Worm (Caenorhabditis elegans): ENCODE data around the gene his-60.
A peak's percentile ranks its signal among the peaks of the same experiment; 100 is the strongest.

DNA sequence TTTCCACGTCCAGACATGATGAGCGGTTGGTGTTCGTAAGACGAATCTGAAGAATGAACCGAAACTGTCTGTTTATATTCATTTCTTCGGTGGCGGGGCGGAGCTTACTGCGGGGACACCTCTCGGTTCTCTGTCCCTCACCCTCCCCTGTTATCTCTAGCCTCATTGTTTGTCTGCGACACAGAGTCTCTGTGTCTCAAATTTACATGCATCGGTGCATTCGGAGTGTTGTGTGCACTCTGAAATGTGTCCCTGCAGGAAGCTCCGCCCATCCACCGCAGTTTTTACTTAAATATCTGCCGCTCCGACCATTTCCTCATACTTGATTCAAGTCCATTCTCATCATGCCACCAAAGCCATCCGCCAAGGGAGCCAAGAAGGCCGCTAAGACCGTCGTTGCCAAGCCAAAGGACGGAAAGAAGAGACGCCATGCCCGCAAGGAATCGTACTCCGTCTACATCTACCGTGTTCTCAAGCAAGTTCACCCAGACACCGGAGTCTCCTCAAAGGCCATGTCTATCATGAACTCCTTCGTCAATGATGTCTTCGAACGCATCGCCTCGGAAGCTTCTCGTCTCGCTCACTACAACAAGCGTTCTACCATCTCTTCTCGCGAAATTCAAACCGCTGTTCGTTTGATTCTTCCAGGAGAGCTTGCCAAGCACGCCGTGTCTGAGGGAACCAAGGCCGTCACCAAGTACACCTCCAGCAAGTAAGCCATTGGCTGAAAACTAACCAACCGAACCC lies 1.4 kb downstream of the his-60 start, which contains the start of the genes his-61 and his-62:
- TF ChIP-seq alr-1 (tag; optimal IDR thresholded peaks at IDR 0.05; ENCODE audit: borderline replicate concordance) (no peak), ama-1 (optimal IDR thresholded peaks at IDR 0.05) (no peak), unc-62 (GFP tag; optimal IDR thresholded peaks at IDR 0.05) (no peak), zag-1 (tag; optimal IDR thresholded peaks at IDR 0.05) (no peak), nhr-237 (tag; optimal IDR thresholded peaks at IDR 0.05) (no peak), lin-39 (tag; optimal IDR thresholded peaks at IDR 0.05) (no peak), snpc-4 (tag; optimal IDR thresholded peaks at IDR 0.05) (peak; percentile 25), unc-86 (tag; optimal IDR thresholded peaks at IDR 0.05) (peak; percentile 80), mdl-1 (tag; optimal IDR thresholded peaks at IDR 0.05) (no peak), lir-3 (tag; optimal IDR thresholded peaks at IDR 0.05; ENCODE audit: poor library complexity) (no peak)
